Fruit fly (Drosophila melanogaster) whole organism, embryonic: Measurements from ENCODE around the gene CG43367.

Source experiments
- Ada2b ChIP-seq: fragments of 200-800 bp; sonication (Bioruptor generic); IDR thresholded peaks from 2 replicates; pipeline ENCODE4 v1.3.6; 2022; ENCODE audit warnings: missing biosample characterization, missing genetic modification characterization
- Bteb2 ChIP-seq: fragments of 200-800 bp; sonication (Bioruptor generic); optimal IDR thresholded peaks from 2 replicates; lab custom pipeline; 2016; ENCODE audit warnings: missing biosample characterization, missing genetic modification characterization
- CG10147 ChIP-seq: fragments of 200-800 bp; sonication (Bioruptor generic); optimal IDR thresholded peaks from 2 replicates; lab custom pipeline; 2019; ENCODE audit warnings: missing biosample characterization, mild to moderate bottlenecking, missing genetic modification characterization, moderate library complexity
- CG1024 ChIP-seq: fragments of 200-800 bp; sonication (Bioruptor generic); IDR thresholded peaks from 2 replicates; pipeline ENCODE4 v1.3.6; 2022; ENCODE audit warnings: missing biosample characterization, missing genetic modification characterization
- CG10431 ChIP-seq: fragments of 200-800 bp; sonication (Bioruptor generic); optimal IDR thresholded peaks from 3 replicates; lab custom pipeline; 2018; ENCODE audit warnings: missing biosample characterization, mild to moderate bottlenecking, missing genetic modification characterization
- CG10565 ChIP-seq: fragments of 200-800 bp; sonication (Bioruptor generic); optimal IDR thresholded peaks from 3 replicates; lab custom pipeline; 2016; ENCODE audit warnings: missing biosample characterization, mild to moderate bottlenecking, missing genetic modification characterization
- CG13123 ChIP-seq: fragments of 200-800 bp; sonication (Bioruptor generic); optimal IDR thresholded peaks from 2 replicates; lab custom pipeline; 2016; ENCODE audit warnings: missing biosample characterization, missing genetic modification characterization
- CG13287 ChIP-seq: fragments of 200-800 bp; sonication (Bioruptor generic); IDR thresholded peaks from 2 replicates; pipeline ENCODE4 v1.3.6; 2022; ENCODE audit warnings: missing biosample characterization, missing genetic modification characterization; ENCODE audit not compliant: partially characterized antibody
- CG13296 ChIP-seq: fragments of 200-800 bp; sonication (Bioruptor generic); optimal IDR thresholded peaks from 3 replicates; lab custom pipeline; 2018; ENCODE audit warnings: missing biosample characterization, mild to moderate bottlenecking, missing genetic modification characterization
- CG13624 ChIP-seq: fragments of 200-800 bp; sonication (Bioruptor generic); optimal IDR thresholded peaks from 2 replicates; lab custom pipeline; 2016; ENCODE audit warnings: missing biosample characterization, missing genetic modification characterization
- CG14014 ChIP-seq: fragments of 200-800 bp; sonication (Bioruptor generic); IDR thresholded peaks from 2 replicates; pipeline ENCODE4 v1.3.6; 2022; ENCODE audit warnings: missing biosample characterization, missing genetic modification characterization
- CG1832 ChIP-seq: fragments of 200-800 bp; sonication (Bioruptor generic); optimal IDR thresholded peaks from 2 replicates; lab custom pipeline; 2017; ENCODE audit warnings: missing biosample characterization, mild to moderate bottlenecking, missing genetic modification characterization, inconsistent platforms
- CG32532 ChIP-seq: fragments of 200-800 bp; sonication (Bioruptor generic); IDR thresholded peaks from 2 replicates; pipeline ENCODE4 v1.3.6; 2022; ENCODE audit warnings: missing biosample characterization, missing genetic modification characterization
- CG34224 ChIP-seq: fragments of 200-800 bp; sonication (Bioruptor generic); IDR thresholded peaks from 3 replicates; pipeline ENCODE4 v1.3.6; 2022; ENCODE audit warnings: missing biosample characterization, missing genetic modification characterization; ENCODE audit not compliant: partially characterized antibody
- CG4404 ChIP-seq: fragments of 200-800 bp; sonication (Bioruptor generic); IDR thresholded peaks from 2 replicates; pipeline ENCODE4 v1.3.6; 2022; ENCODE audit warnings: missing biosample characterization, missing genetic modification characterization
- CG4617 ChIP-seq: fragments of 200-800 bp; sonication (Bioruptor generic); optimal IDR thresholded peaks from 3 replicates; lab custom pipeline; 2016; ENCODE audit warnings: missing biosample characterization, missing genetic modification characterization, borderline replicate concordance
- CG5180 ChIP-seq: fragments of 200-800 bp; sonication (Bioruptor generic); optimal IDR thresholded peaks from 3 replicates; lab custom pipeline; 2017; ENCODE audit warnings: missing biosample characterization, missing genetic modification characterization, mild to moderate bottlenecking, moderate library complexity, missing genetic modification reagents
- CG6272 ChIP-seq: fragments of 200-800 bp; sonication (Bioruptor generic); IDR thresholded peaks from 2 replicates; pipeline ENCODE4 v1.3.6; 2022; ENCODE audit warnings: missing biosample characterization, missing genetic modification characterization
- CG6654 ChIP-seq: fragments of 200-800 bp; sonication (Bioruptor generic); optimal IDR thresholded peaks from 2 replicates; lab custom pipeline; 2017; ENCODE audit warnings: missing biosample characterization, mild to moderate bottlenecking, missing genetic modification characterization
- CG6854 ChIP-seq: fragments of 200-800 bp; sonication (Bioruptor generic); optimal IDR thresholded peaks from 3 replicates; lab custom pipeline; 2017; ENCODE audit warnings: missing biosample characterization, mild to moderate bottlenecking, missing genetic modification characterization
- CG9797 ChIP-seq: fragments of 200-800 bp; sonication (Bioruptor generic); optimal IDR thresholded peaks from 3 replicates; lab custom pipeline; 2018; ENCODE audit warnings: missing biosample characterization, mild to moderate bottlenecking, missing genetic modification characterization
- Camta ChIP-seq: fragments of 200-800 bp; sonication (Bioruptor generic); optimal IDR thresholded peaks from 2 replicates; lab custom pipeline; 2016; ENCODE audit warnings: missing biosample characterization, missing genetic modification characterization
- ERR ChIP-seq: fragments of 200-800 bp; sonication (Bioruptor generic); optimal IDR thresholded peaks from 2 replicates; lab custom pipeline; 2016; ENCODE audit warnings: missing biosample characterization, missing genetic modification characterization
- Ets65A ChIP-seq: fragments of 200-800 bp; sonication (Bioruptor generic); peaks from one replicate; lab custom pipeline; 2016; ENCODE audit warnings: missing biosample characterization, missing genetic modification characterization
- HmgD ChIP-seq: fragments of 200-800 bp; sonication (Bioruptor generic); optimal IDR thresholded peaks from 3 replicates; lab custom pipeline; 2016; ENCODE audit warnings: missing biosample characterization, missing genetic modification characterization
- HmgZ ChIP-seq: fragments of 200-800 bp; sonication (Bioruptor generic); optimal IDR thresholded peaks from 2 replicates; lab custom pipeline; 2018; ENCODE audit warnings: missing biosample characterization, mild to moderate bottlenecking, missing genetic modification characterization
- MBD-R2 ChIP-seq: fragments of 200-800 bp; sonication (Bioruptor generic); IDR thresholded peaks from 2 replicates; pipeline ENCODE4 v1.3.6; 2022; ENCODE audit warnings: missing biosample characterization, missing genetic modification characterization
- Opbp ChIP-seq: fragments of 200-800 bp; sonication (Bioruptor generic); IDR thresholded peaks from 3 replicates; pipeline ENCODE4 v1.3.6; 2022; ENCODE audit warnings: missing biosample characterization, missing genetic modification characterization; ENCODE audit not compliant: partially characterized antibody
- Ravus ChIP-seq: fragments of 200-800 bp; sonication (Bioruptor generic); IDR thresholded peaks from 2 replicates; pipeline ENCODE4 v1.3.6; 2022; ENCODE audit warnings: missing biosample characterization, missing genetic modification characterization
- Rx ChIP-seq: fragments of 200-800 bp; sonication (Bioruptor generic); IDR thresholded peaks from 2 replicates; pipeline ENCODE4 v1.3.6; 2022; ENCODE audit warnings: missing biosample characterization, missing genetic modification characterization
- Usf ChIP-seq: fragments of 200-800 bp; sonication (Bioruptor generic); optimal IDR thresholded peaks from 2 replicates; lab custom pipeline; 2017; ENCODE audit warnings: missing genotype, missing biosample characterization, missing genetic modification characterization
- bsh ChIP-seq, 2 experiments: fragments of 200-800 bp; sonication (Bioruptor generic); optimal IDR thresholded peaks; 2 replicates each; lab custom pipeline; 2017 to 2018; ENCODE audit warnings: mild to moderate bottlenecking in 2 of 2, missing biosample characterization in 2 of 2, missing genetic modification characterization in 2 of 2, moderate library complexity in 1 of 2
- cas ChIP-seq: fragments of 200-800 bp; sonication (Bioruptor generic); IDR thresholded peaks from 2 replicates; pipeline ENCODE4 v1.3.6; 2022; ENCODE audit warnings: missing biosample characterization, missing genetic modification characterization
- da ChIP-seq: fragments of 200-800 bp; sonication (Bioruptor generic); optimal IDR thresholded peaks from 2 replicates; lab custom pipeline; 2016; ENCODE audit warnings: missing biosample characterization, missing genetic modification characterization
- disco-r ChIP-seq: fragments of 200-800 bp; sonication (Bioruptor generic); optimal IDR thresholded peaks from 2 replicates; lab custom pipeline; 2016; ENCODE audit warnings: missing biosample characterization, missing genetic modification characterization
- ems ChIP-seq: fragments of 200-800 bp; sonication (Bioruptor generic); optimal IDR thresholded peaks from 3 replicates; lab custom pipeline; 2016; ENCODE audit warnings: missing biosample characterization, missing genetic modification characterization
- eve ChIP-seq, 2 experiments: fragments of >200 bp; optimal IDR thresholded peaks; 2 replicates each; lab custom pipeline; 2017; ENCODE audit warnings: missing biosample characterization in 2 of 2, missing genetic modification characterization in 2 of 2
- fd102C ChIP-seq: fragments of 200-800 bp; sonication (Bioruptor generic); optimal IDR thresholded peaks from 2 replicates; lab custom pipeline; 2018; ENCODE audit warnings: missing biosample characterization, mild to moderate bottlenecking, missing genetic modification characterization, moderate library complexity
- fu2 ChIP-seq: fragments of 200-800 bp; sonication (Bioruptor generic); optimal IDR thresholded peaks from 2 replicates; lab custom pipeline; 2016; ENCODE audit warnings: missing biosample characterization, missing genetic modification characterization
- gsb-n ChIP-seq: fragments of 200-800 bp; sonication (Bioruptor generic); optimal IDR thresholded peaks from 3 replicates; lab custom pipeline; 2018; ENCODE audit warnings: missing biosample characterization, mild to moderate bottlenecking, missing genetic modification characterization
- gt ChIP-seq: fragments of 200-800 bp; sonication (Bioruptor generic); IDR thresholded peaks from 2 replicates; pipeline ENCODE4 v1.3.6; 2022; ENCODE audit warnings: missing biosample characterization, missing genetic modification characterization
- hb ChIP-seq: fragments of 200-800 bp; sonication (Bioruptor generic); IDR thresholded peaks from 3 replicates; pipeline ENCODE4 v1.3.6; 2022; ENCODE audit warnings: missing biosample characterization, missing genetic modification characterization; ENCODE audit not compliant: partially characterized antibody
- her ChIP-seq: fragments of 200-800 bp; sonication (Bioruptor generic); optimal IDR thresholded peaks from 2 replicates; lab custom pipeline; 2016; ENCODE audit warnings: missing biosample characterization, missing genetic modification characterization
- sc ChIP-seq, 3 experiments: fragments of >200 bp in 2 of 3; fragments of 200-800 bp in 1 of 3; sonication (Bioruptor generic) in 1 of 3; optimal IDR thresholded peaks; 2 replicates in 2 of 3; 3 replicates in 1 of 3; lab custom pipeline; 2017; ENCODE audit warnings: mild to moderate bottlenecking in 1 of 3, missing biosample characterization in 1 of 3, missing genetic modification characterization in 1 of 3, missing genetic modification reagents in 1 of 3
- sens-2 ChIP-seq: fragments of 200-800 bp; sonication (Bioruptor generic); IDR thresholded peaks from 2 replicates; pipeline ENCODE4 v1.3.6; 2022; ENCODE audit warnings: missing biosample characterization, missing genetic modification characterization
- seq ChIP-seq: fragments of 200-800 bp; sonication (Bioruptor generic); IDR thresholded peaks from 2 replicates; pipeline ENCODE4 v1.3.6; 2022; ENCODE audit warnings: missing biosample characterization, missing genetic modification characterization
- sim ChIP-seq: fragments of 200-800 bp; sonication (Bioruptor generic); IDR thresholded peaks from 2 replicates; pipeline ENCODE4 v1.3.6; 2022; ENCODE audit warnings: missing biosample characterization, missing genetic modification characterization
- so ChIP-seq: fragments of 200-800 bp; sonication (Bioruptor generic); IDR thresholded peaks from 3 replicates; pipeline ENCODE4 v1.3.6; 2022; ENCODE audit warnings: missing biosample characterization, missing genetic modification characterization
- tgo ChIP-seq: fragments of 200-800 bp; sonication (Bioruptor generic); IDR thresholded peaks from 3 replicates; pipeline ENCODE4 v1.3.6; 2022; ENCODE audit warnings: missing biosample characterization, missing genetic modification characterization
- ttk ChIP-seq: fragments of 200-800 bp; sonication (Bioruptor generic); IDR thresholded peaks from 2 replicates; pipeline ENCODE4 v2.1.2; 2022; ENCODE audit warnings: missing biosample characterization, missing genetic modification characterization
- wor ChIP-seq: fragments of 200-800 bp; sonication (Bioruptor generic); IDR thresholded peaks from 2 replicates; pipeline ENCODE4 v1.3.6; 2022; ENCODE audit warnings: missing biosample characterization, missing genetic modification characterization

CG43367 gene

DNA sequence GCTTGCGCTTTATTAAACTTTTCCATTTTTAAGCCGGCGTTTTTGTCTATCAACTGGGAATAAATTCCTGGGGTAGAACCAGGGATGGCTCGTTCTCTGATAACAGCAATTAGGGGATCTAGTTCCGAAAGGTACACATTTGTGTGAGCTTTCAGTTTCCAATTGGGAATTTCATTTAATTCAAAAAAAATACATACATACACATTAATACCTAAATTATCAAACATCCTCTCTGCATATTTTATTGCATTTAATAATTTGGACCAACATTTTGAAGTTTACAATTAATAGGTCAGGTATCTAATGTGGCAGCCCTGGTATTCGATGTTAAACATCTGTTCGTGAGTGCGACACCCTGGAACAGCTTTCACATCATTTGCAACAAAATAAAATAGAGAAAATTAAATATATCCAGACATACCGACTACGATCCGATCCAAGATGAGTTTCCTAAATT lies 65.3 kb downstream of the CG43367 start, which contains the start of the genes CG15011 and CG1309 (continued):
- peak; percentile 94 for TF ChIP-seq HmgZ (tag; lab: Kevin White, UChicago)
- TF ChIP-seq seq (GFP tag; lab: Robert Waterston, UW) = peak; percentile 67
- peak; percentile 57; the same call in 2 of the 3 replicates for TF ChIP-seq tgo (GFP tag; lab: Robert Waterston, UW)
- no peak for TF ChIP-seq CG1024 (GFP tag; lab: Robert Waterston, UW)
- TF ChIP-seq CG9797 (GFP tag; lab: Kevin White, UChicago) = peak; percentile 32
- TF ChIP-seq CG4617 (GFP tag; lab: Kevin White, UChicago) = peak; percentile 91
- peak; percentile 81 for TF ChIP-seq CG10147 (GFP tag; lab: Kevin White, UChicago)
- peak; percentile 79 for TF ChIP-seq ttk (GFP tag; lab: Robert Waterston, UW)
- peak; percentile 79 for TF ChIP-seq CG6272
- TF ChIP-seq ems = peak; percentile 81
- TF ChIP-seq Bteb2 (GFP tag; lab: Kevin White, UChicago) = peak; percentile 86
- peak; percentile 16 for TF ChIP-seq CG10431 (GFP tag; lab: Kevin White, UChicago)
- TF ChIP-seq Usf (GFP tag; lab: Kevin White, UChicago) = peak; percentile 51
- peak; percentile 68 for TF ChIP-seq fd102C (GFP tag; lab: Kevin White, UChicago)
- TF ChIP-seq CG13624 (GFP tag; lab: Kevin White, UChicago) = peak; percentile 88
- 0 out of 2 replicates have a peak, but pooled peaks have one; percentile 31 for TF ChIP-seq cas
- TF ChIP-seq her (GFP tag; lab: Kevin White, UChicago) = peak; percentile 66
- peak; percentile 87 for TF ChIP-seq da (GFP tag; lab: Kevin White, UChicago)
- TF ChIP-seq Ravus (GFP tag; lab: Robert Waterston, UW) = no peak
- TF ChIP-seq so (GFP tag; lab: Robert Waterston, UW) = peak; percentile 73; the same call in 1 of the 3 replicates
- TF ChIP-seq wor (GFP tag; lab: Robert Waterston, UW) = peak; percentile 63
- TF ChIP-seq CG10565 (GFP tag; lab: Kevin White, UChicago) = peak; percentile 14
- TF ChIP-seq Rx (GFP tag; lab: Robert Waterston, UW) = peak; percentile 59
- TF ChIP-seq CG13296 (GFP tag; lab: Kevin White, UChicago) = peak; percentile 78
- TF ChIP-seq Opbp (GFP tag; lab: Robert Waterston, UW) = no peak
- no peak for TF ChIP-seq sens-2 (GFP tag; lab: Robert Waterston, UW)
- no peak for TF ChIP-seq CG5180 (GFP tag; lab: Kevin White, UChicago)
- TF ChIP-seq CG6854 (GFP tag; lab: Kevin White, UChicago) = no peak
- TF ChIP-seq Ets65A = peak; percentile 99
- no peak for TF ChIP-seq CG1832 (GFP tag; lab: Kevin White, UChicago)
- TF ChIP-seq MBD-R2 = peak; percentile 97
- peak; percentile 72 for TF ChIP-seq HmgD (GFP tag; lab: Kevin White, UChicago)
- peak; percentile 39 for TF ChIP-seq CG6654 (GFP tag; lab: Kevin White, UChicago)
- TF ChIP-seq CG13123 = peak; percentile 82
- peak; percentile 81 for TF ChIP-seq fu2
- peak; percentile 71 for TF ChIP-seq CG14014
- no peak for TF ChIP-seq CG34224 (GFP tag; lab: Robert Waterston, UW)
- peak; percentile 76 for TF ChIP-seq Ada2b (GFP tag; lab: Robert Waterston, UW)
- TF ChIP-seq Camta = peak; percentile 84
- peak; percentile 71 for TF ChIP-seq disco-r (GFP tag; lab: Kevin White, UChicago)
- TF ChIP-seq sc (optimal IDR thresholded peaks at IDR 0.05; lab: Kevin White, UChicago) = no peak
- peak; percentile 70 for TF ChIP-seq sc (GFP tag; optimal IDR thresholded peaks at IDR 0.05; lab: Kevin White, UChicago)
- TF ChIP-seq bsh (GFP tag; optimal IDR thresholded peaks at IDR 0.05; lab: Kevin White, UChicago) = peak; percentile 33 to 83
- TF ChIP-seq CG32532 (GFP tag; lab: Robert Waterston, UW) = peak; percentile 83
- peak; percentile 49 for TF ChIP-seq ERR (GFP tag; lab: Kevin White, UChicago)
- TF ChIP-seq CG13287 (GFP tag; lab: Robert Waterston, UW) = peak; percentile 64; the same call in 1 of the 2 replicates
- no peak for TF ChIP-seq eve (GFP tag; optimal IDR thresholded peaks at IDR 0.05; lab: Kevin White, UChicago)
- peak; percentile 76 for TF ChIP-seq gsb-n (tag; lab: Kevin White, UChicago)
- TF ChIP-seq hb = no peak
- peak; percentile 66 for TF ChIP-seq CG4404 (GFP tag; lab: Robert Waterston, UW)
- no peak for TF ChIP-seq sim (GFP tag; lab: Robert Waterston, UW)
- TF ChIP-seq gt (GFP tag; lab: Robert Waterston, UW) = no peak
